Fruit fly (Drosophila melanogaster): ENCODE results near the gene CG42558.

DNA sequence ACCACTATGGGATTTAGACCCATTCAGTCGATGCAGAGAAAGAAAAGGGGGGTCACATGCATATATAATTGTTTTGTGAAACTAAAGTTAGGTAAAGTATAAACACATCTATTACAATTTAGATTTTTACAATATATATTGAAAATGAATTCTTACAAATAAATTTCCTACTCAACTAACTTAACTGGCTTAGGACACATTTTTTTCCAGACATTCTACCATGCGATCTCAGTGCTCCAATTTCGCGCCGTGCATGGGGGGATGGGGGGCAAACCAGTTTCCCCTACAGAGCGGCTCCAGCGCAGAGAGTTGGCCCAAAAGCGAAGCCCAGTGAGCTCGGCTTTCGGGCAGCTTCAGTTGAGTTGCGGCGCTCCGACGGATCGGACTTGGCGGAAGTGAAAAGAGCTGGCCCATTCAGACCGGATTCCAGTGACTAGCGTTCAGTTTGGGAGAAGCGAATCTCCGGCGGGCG lies 50.0 kb downstream of the CG42558 start, which contains the start of gene CG7896:
- no peak for TF ChIP-seq Myc (optimal IDR thresholded peaks at IDR 0.05)
- no peak for TF ChIP-seq h (optimal IDR thresholded peaks at IDR 0.05)
- no peak for TF ChIP-seq Sin3A (optimal IDR thresholded peaks at IDR 0.05)
- TF ChIP-seq ttk (optimal IDR thresholded peaks at IDR 0.05): no peak
- no peak for TF ChIP-seq psq (optimal IDR thresholded peaks at IDR 0.05)
- TF ChIP-seq insv (optimal IDR thresholded peaks at IDR 0.05): no peak

Data from Kc167 (cell line).